Fruit fly (Drosophila melanogaster) whole organism, embryonic: Measurements from ENCODE around the gene f-cup.

Experiments used
- ATbp ChIP-seq: fragments of 200-800 bp; sonication (Bioruptor generic); optimal IDR thresholded peaks from 2 replicates; lab custom pipeline; 2017; ENCODE audit warnings: missing biosample characterization, mild to moderate bottlenecking, missing genetic modification characterization, missing genetic modification reagents
- Bdp1 ChIP-seq: fragments of 200-800 bp; sonication (Bioruptor generic); optimal IDR thresholded peaks from 3 replicates; lab custom pipeline; 2016; ENCODE audit warnings: missing biosample characterization, missing genetic modification characterization
- BtbVII ChIP-seq: fragments of 200-800 bp; sonication (Bioruptor generic); optimal IDR thresholded peaks from 3 replicates; lab custom pipeline; 2017; ENCODE audit warnings: missing biosample characterization, mild to moderate bottlenecking, missing genetic modification characterization
- CG10979 ChIP-seq: fragments of 200-800 bp; sonication (Bioruptor generic); optimal IDR thresholded peaks from 2 replicates; lab custom pipeline; 2018; ENCODE audit warnings: missing biosample characterization, mild to moderate bottlenecking, missing genetic modification characterization, moderate library complexity
- CG12104 ChIP-seq: fragments of 200-800 bp; sonication (Bioruptor generic); optimal IDR thresholded peaks from 3 replicates; lab custom pipeline; 2016; ENCODE audit warnings: missing biosample characterization, missing genetic modification characterization
- CG13424 ChIP-seq: fragments of 200-800 bp; sonication (Bioruptor generic); optimal IDR thresholded peaks from 2 replicates; lab custom pipeline; 2019; ENCODE audit warnings: missing biosample characterization, mild to moderate bottlenecking, missing genetic modification characterization, moderate library complexity
- CG13775 ChIP-seq: fragments of 200-800 bp; sonication (Bioruptor generic); optimal IDR thresholded peaks from 3 replicates; lab custom pipeline; 2017; ENCODE audit warnings: missing biosample characterization, mild to moderate bottlenecking, missing genetic modification characterization
- CG15479 ChIP-seq: fragments of 200-800 bp; sonication (Bioruptor generic); optimal IDR thresholded peaks from 3 replicates; lab custom pipeline; 2019; ENCODE audit warnings: missing biosample characterization, mild to moderate bottlenecking, missing genetic modification characterization, moderate library complexity
- CG17328 ChIP-seq: fragments of 200-800 bp; sonication (Bioruptor generic); IDR thresholded peaks from 2 replicates; pipeline ENCODE4 v1.3.6; 2022; ENCODE audit warnings: missing biosample characterization, missing genetic modification characterization
- CG18599 ChIP-seq: fragments of 200-800 bp; sonication (Bioruptor generic); optimal IDR thresholded peaks from 3 replicates; lab custom pipeline; 2017; ENCODE audit warnings: missing biosample characterization, missing genetic modification characterization, mild to moderate bottlenecking, moderate library complexity, missing genetic modification reagents
- CG18619 ChIP-seq: fragments of 200-800 bp; sonication (Bioruptor generic); optimal IDR thresholded peaks from 3 replicates; lab custom pipeline; 2017; ENCODE audit warnings: missing biosample characterization, mild to moderate bottlenecking, missing genetic modification characterization
- CG2116 ChIP-seq: fragments of 200-800 bp; sonication (Bioruptor generic); optimal IDR thresholded peaks from 3 replicates; lab custom pipeline; 2018; ENCODE audit warnings: missing biosample characterization, mild to moderate bottlenecking, missing genetic modification characterization
- CG2120 ChIP-seq: fragments of 200-800 bp; sonication (Bioruptor generic); optimal IDR thresholded peaks from 3 replicates; lab custom pipeline; 2016; ENCODE audit warnings: missing biosample characterization, missing genetic modification characterization
- CG2678 ChIP-seq: fragments of 200-800 bp; sonication (Bioruptor generic); optimal IDR thresholded peaks from 3 replicates; lab custom pipeline; 2019; ENCODE audit warnings: missing biosample characterization, mild to moderate bottlenecking, missing genetic modification characterization, moderate library complexity
- CG2712 ChIP-seq: fragments of 200-800 bp; optimal IDR thresholded peaks from 3 replicates; lab custom pipeline; 2019; ENCODE audit warnings: missing biosample characterization, mild to moderate bottlenecking, missing genetic modification characterization, moderate library complexity
- CG32532 ChIP-seq: fragments of 200-800 bp; sonication (Bioruptor generic); IDR thresholded peaks from 2 replicates; pipeline ENCODE4 v1.3.6; 2022; ENCODE audit warnings: missing biosample characterization, missing genetic modification characterization
- CG3838 ChIP-seq: fragments of 200-800 bp; sonication (Bioruptor generic); optimal IDR thresholded peaks from 3 replicates; lab custom pipeline; 2016; ENCODE audit warnings: missing biosample characterization, missing genetic modification characterization
- CG4730 ChIP-seq: fragments of 200-800 bp; sonication (Bioruptor generic); IDR thresholded peaks from 2 replicates; pipeline ENCODE4 v1.3.6; 2022; ENCODE audit warnings: missing biosample characterization, missing genetic modification characterization
- CG7556 ChIP-seq: fragments of 200-800 bp; sonication (Bioruptor generic); optimal IDR thresholded peaks from 2 replicates; lab custom pipeline; 2017; ENCODE audit warnings: missing biosample characterization, mild to moderate bottlenecking, missing genetic modification characterization
- CG8944 ChIP-seq: fragments of 200-800 bp; sonication (Bioruptor generic); optimal IDR thresholded peaks from 3 replicates; lab custom pipeline; 2016; ENCODE audit warnings: missing biosample characterization, missing genetic modification characterization
- CG9817 ChIP-seq: fragments of 200-800 bp; sonication (Bioruptor generic); optimal IDR thresholded peaks from 2 replicates; lab custom pipeline; 2018; ENCODE audit warnings: missing biosample characterization, mild to moderate bottlenecking, missing genetic modification characterization, moderate library complexity
- CoRest ChIP-seq: fragments of 200-800 bp; sonication (Bioruptor generic); optimal IDR thresholded peaks from 3 replicates; lab custom pipeline; 2018; ENCODE audit warnings: missing biosample characterization, mild to moderate bottlenecking, missing genetic modification characterization, moderate library complexity
- CrebB ChIP-seq: fragments of 200-800 bp; sonication (Bioruptor generic); optimal IDR thresholded peaks from 3 replicates; lab custom pipeline; 2018; ENCODE audit warnings: missing biosample characterization, mild to moderate bottlenecking, missing genetic modification characterization
- D19A ChIP-seq: fragments of 200-800 bp; optimal IDR thresholded peaks from 3 replicates; lab custom pipeline; 2019; ENCODE audit warnings: missing biosample characterization, mild to moderate bottlenecking, missing genetic modification characterization, moderate library complexity
- H15 ChIP-seq: fragments of 200-800 bp; sonication (Bioruptor generic); IDR thresholded peaks from 3 replicates; pipeline ENCODE4 v1.3.6; 2022; ENCODE audit warnings: missing biosample characterization, missing genetic modification characterization
- HHEX ChIP-seq: fragments of 200-800 bp; sonication (Bioruptor generic); optimal IDR thresholded peaks from 3 replicates; lab custom pipeline; 2017; ENCODE audit warnings: missing biosample characterization, mild to moderate bottlenecking, missing genetic modification characterization, missing genetic modification reagents
- HLH3B ChIP-seq: fragments of 200-800 bp; sonication (Bioruptor generic); IDR thresholded peaks from 2 replicates; pipeline ENCODE4 v1.3.6; 2022; ENCODE audit warnings: missing biosample characterization, missing genetic modification characterization
- Hr3 ChIP-seq: fragments of 200-800 bp; sonication (Bioruptor generic); optimal IDR thresholded peaks from 3 replicates; lab custom pipeline; 2016; ENCODE audit warnings: missing biosample characterization, missing genetic modification characterization
- Meics ChIP-seq: fragments of 200-800 bp; sonication (Bioruptor generic); optimal IDR thresholded peaks from 2 replicates; lab custom pipeline; 2017; ENCODE audit warnings: missing biosample characterization, mild to moderate bottlenecking, missing genetic modification characterization
- Nf-YC ChIP-seq: fragments of 200-800 bp; optimal IDR thresholded peaks from 3 replicates; lab custom pipeline; 2019; ENCODE audit warnings: missing biosample characterization, mild to moderate bottlenecking, missing genetic modification characterization, moderate library complexity
- Side ChIP-seq: fragments of 200-800 bp; sonication (Bioruptor generic); optimal IDR thresholded peaks from 2 replicates; lab custom pipeline; 2016; ENCODE audit warnings: missing biosample characterization, missing genetic modification characterization
- Ssrp ChIP-seq: fragments of 200-800 bp; sonication (Bioruptor generic); optimal IDR thresholded peaks from 2 replicates; lab custom pipeline; 2018; ENCODE audit warnings: missing biosample characterization, mild to moderate bottlenecking, missing genetic modification characterization, moderate library complexity
- Trl ChIP-seq, 3 experiments: fragments of >200 bp in 2 of 3; fragments of 200-800 bp in 1 of 3; sonication (Bioruptor generic) in 1 of 3; optimal IDR thresholded peaks; 2 replicates in 1 of 3; 3 replicates in 2 of 3; lab custom pipeline; 2016 to 2017; ENCODE audit warnings: missing biosample characterization in 1 of 3, missing genetic modification characterization in 1 of 3
- YL-1 ChIP-seq: fragments of 200-800 bp; sonication (Bioruptor generic); optimal IDR thresholded peaks from 3 replicates; lab custom pipeline; 2017; ENCODE audit warnings: missing biosample characterization, mild to moderate bottlenecking, missing genetic modification characterization
- al ChIP-seq: fragments of 200-800 bp; sonication (Bioruptor generic); IDR thresholded peaks from 2 replicates; pipeline ENCODE4 v1.3.6; 2022; ENCODE audit warnings: missing biosample characterization, missing genetic modification characterization
- cas ChIP-seq: fragments of 200-800 bp; sonication (Bioruptor generic); IDR thresholded peaks from 2 replicates; pipeline ENCODE4 v1.3.6; 2022; ENCODE audit warnings: missing biosample characterization, missing genetic modification characterization
- caup ChIP-seq: fragments of 200-800 bp; sonication (Bioruptor generic); optimal IDR thresholded peaks from 3 replicates; lab custom pipeline; 2017; ENCODE audit warnings: missing biosample characterization, mild to moderate bottlenecking, missing genetic modification characterization, moderate library complexity; ENCODE audit not compliant: severe bottlenecking
- da ChIP-seq: fragments of 200-800 bp; sonication (Bioruptor generic); optimal IDR thresholded peaks from 2 replicates; lab custom pipeline; 2016; ENCODE audit warnings: missing biosample characterization, missing genetic modification characterization
- dmrt11E ChIP-seq: fragments of 200-800 bp; sonication (Bioruptor generic); optimal IDR thresholded peaks from 3 replicates; lab custom pipeline; 2018; ENCODE audit warnings: missing biosample characterization, mild to moderate bottlenecking, missing genetic modification characterization, moderate library complexity
- fd102C ChIP-seq: fragments of 200-800 bp; sonication (Bioruptor generic); optimal IDR thresholded peaks from 2 replicates; lab custom pipeline; 2018; ENCODE audit warnings: missing biosample characterization, mild to moderate bottlenecking, missing genetic modification characterization, moderate library complexity
- fu2 ChIP-seq: fragments of 200-800 bp; sonication (Bioruptor generic); optimal IDR thresholded peaks from 2 replicates; lab custom pipeline; 2016; ENCODE audit warnings: missing biosample characterization, missing genetic modification characterization
- gem ChIP-seq: fragments of 200-800 bp; sonication (Bioruptor generic); optimal IDR thresholded peaks from 2 replicates; lab custom pipeline; 2019; ENCODE audit warnings: missing biosample characterization, mild to moderate bottlenecking, missing genetic modification characterization, moderate library complexity
- gsb-n ChIP-seq: fragments of 200-800 bp; sonication (Bioruptor generic); optimal IDR thresholded peaks from 3 replicates; lab custom pipeline; 2018; ENCODE audit warnings: missing biosample characterization, mild to moderate bottlenecking, missing genetic modification characterization
- insv ChIP-seq, 2 experiments: fragments of 200-800 bp; sonication (Bioruptor generic); optimal IDR thresholded peaks; 3 replicates each; lab custom pipeline; 2016 to 2018; ENCODE audit warnings: missing biosample characterization in 2 of 2, missing genetic modification characterization in 2 of 2
- lab ChIP-seq: fragments of 200-800 bp; sonication (Bioruptor generic); optimal IDR thresholded peaks from 3 replicates; lab custom pipeline; 2017; ENCODE audit warnings: missing biosample characterization, missing genetic modification characterization, mild to moderate bottlenecking, moderate library complexity, missing genetic modification reagents
- nmo ChIP-seq: fragments of 200-800 bp; sonication (Bioruptor generic); optimal IDR thresholded peaks from 2 replicates; lab custom pipeline; 2018; ENCODE audit warnings: missing biosample characterization, mild to moderate bottlenecking, missing genetic modification characterization, moderate library complexity
- pros ChIP-seq: fragments of 200-800 bp; sonication (Bioruptor generic); optimal IDR thresholded peaks from 3 replicates; lab custom pipeline; 2019; ENCODE audit warnings: missing biosample characterization, mild to moderate bottlenecking, missing genetic modification characterization, moderate library complexity
- row ChIP-seq: fragments of 200-800 bp; sonication (Bioruptor generic); IDR thresholded peaks from 3 replicates; pipeline ENCODE4 v1.3.6; 2022; ENCODE audit warnings: missing biosample characterization, missing genetic modification characterization
- tap ChIP-seq: fragments of 200-800 bp; optimal IDR thresholded peaks from 3 replicates; lab custom pipeline; 2019; ENCODE audit warnings: missing biosample characterization, mild to moderate bottlenecking, missing genetic modification characterization, moderate library complexity
- wor ChIP-seq: fragments of 200-800 bp; sonication (Bioruptor generic); IDR thresholded peaks from 2 replicates; pipeline ENCODE4 v1.3.6; 2022; ENCODE audit warnings: missing biosample characterization, missing genetic modification characterization

The f-cup gene

DNA sequence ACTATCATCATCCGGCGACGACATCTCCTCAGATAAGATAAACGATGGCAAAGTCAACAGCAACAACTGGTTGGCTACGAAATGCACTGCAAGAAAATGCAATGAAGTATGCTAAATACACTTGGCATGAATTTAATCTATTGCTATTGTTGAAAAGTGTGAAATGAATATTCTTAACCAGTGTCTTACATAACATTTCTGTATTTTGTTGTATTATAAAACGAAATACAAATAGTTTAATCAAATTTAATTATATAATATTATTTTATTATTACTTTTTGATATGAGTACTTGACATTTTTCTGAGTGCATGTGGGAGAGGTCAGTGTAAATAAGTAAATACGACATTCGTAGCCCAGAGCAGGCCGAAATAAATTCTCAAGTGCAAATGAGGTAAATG lies 12.9 kb upstream of the f-cup start (continued):
- TF ChIP-seq BtbVII (GFP tag; lab: Kevin White, UChicago), result peak; percentile 21
- TF ChIP-seq ATbp (GFP tag; lab: Kevin White, UChicago), result peak; percentile 48
- peak; percentile 37; the same call in 1 of the 2 replicates for TF ChIP-seq HLH3B
- TF ChIP-seq Side (GFP tag; lab: Kevin White, UChicago), result no peak
- TF ChIP-seq CG12104, result peak; percentile 24
- TF ChIP-seq Meics (GFP tag; lab: Kevin White, UChicago), result peak; percentile 26
- TF ChIP-seq fd102C (GFP tag; lab: Kevin White, UChicago), result peak; percentile 21
- TF ChIP-seq CG2116 (GFP tag; lab: Kevin White, UChicago), result peak; percentile 27
- no peak for TF ChIP-seq YL-1 (GFP tag; lab: Kevin White, UChicago)
- TF ChIP-seq CG9817 (tag; lab: Kevin White, UChicago), result no peak
- TF ChIP-seq row (GFP tag; lab: Robert Waterston, UW), result peak; percentile 59
- no peak for TF ChIP-seq fu2 (GFP tag; lab: Kevin White, UChicago)
- peak; percentile 64 for TF ChIP-seq CG2678 (tag; lab: Kevin White, UChicago)
- TF ChIP-seq CG18619 (GFP tag; lab: Kevin White, UChicago), result peak; percentile 8
- no peak for TF ChIP-seq insv (GFP tag; optimal IDR thresholded peaks at IDR 0.05; lab: Kevin White, UChicago)
- peak; percentile 50 for TF ChIP-seq nmo
- no peak for TF ChIP-seq wor (GFP tag; lab: Robert Waterston, UW)
- TF ChIP-seq CrebB (tag; lab: Kevin White, UChicago), result no peak
- peak; percentile 49 for TF ChIP-seq Ssrp (tag; lab: Kevin White, UChicago)
- TF ChIP-seq CG17328 (GFP tag; lab: Robert Waterston, UW), result 0 out of 2 replicates have a peak, but pooled peaks have one; percentile 14
- TF ChIP-seq cas, result no peak
- TF ChIP-seq gem (tag; lab: Kevin White, UChicago), result peak; percentile 76
- peak; percentile 65 for TF ChIP-seq dmrt11E
- TF ChIP-seq CG13424 (tag; lab: Kevin White, UChicago), result peak; percentile 56
- no peak for TF ChIP-seq da (GFP tag; lab: Kevin White, UChicago)
- TF ChIP-seq CG4730 (GFP tag; lab: Robert Waterston, UW), result no peak
- TF ChIP-seq CG15479 (GFP tag; lab: Kevin White, UChicago), result no peak
- TF ChIP-seq CG2120 (GFP tag; lab: Kevin White, UChicago), result no peak
- peak; percentile 58 for TF ChIP-seq CG10979 (tag; lab: Kevin White, UChicago)
- TF ChIP-seq Bdp1 (GFP tag; lab: Kevin White, UChicago), result no peak
- TF ChIP-seq pros (GFP tag; lab: Kevin White, UChicago), result no peak
- TF ChIP-seq lab (GFP tag; lab: Kevin White, UChicago), result peak; percentile 16
- TF ChIP-seq al (GFP tag; lab: Robert Waterston, UW), result no peak
- TF ChIP-seq gsb-n (tag; lab: Kevin White, UChicago), result peak; percentile 58
- peak; percentile 64 for TF ChIP-seq CoRest (tag; lab: Kevin White, UChicago)
- no peak for TF ChIP-seq H15
- peak; percentile 20 for TF ChIP-seq CG13775 (GFP tag; lab: Kevin White, UChicago)
- peak; percentile 20 for TF ChIP-seq CG18599 (GFP tag; lab: Kevin White, UChicago)
- TF ChIP-seq HHEX (GFP tag; lab: Kevin White, UChicago), result peak; percentile 14
- TF ChIP-seq CG2712 (tag; lab: Kevin White, UChicago), result peak; percentile 75
- no peak for TF ChIP-seq Trl (optimal IDR thresholded peaks at IDR 0.05; lab: Kevin White, UChicago)
- TF ChIP-seq Trl (GFP tag; optimal IDR thresholded peaks at IDR 0.05; lab: Kevin White, UChicago), result no peak
- peak; percentile 45 for TF ChIP-seq CG7556 (GFP tag; lab: Kevin White, UChicago)
- TF ChIP-seq CG32532 (GFP tag; lab: Robert Waterston, UW), result no peak
- TF ChIP-seq CG3838 (GFP tag; lab: Kevin White, UChicago), result no peak
- TF ChIP-seq caup (GFP tag; lab: Kevin White, UChicago), result no peak
- peak; percentile 19 for TF ChIP-seq Nf-YC
- TF ChIP-seq tap (tag; lab: Kevin White, UChicago), result peak; percentile 25
- peak; percentile 18 for TF ChIP-seq Hr3 (GFP tag; lab: Kevin White, UChicago)
- no peak for TF ChIP-seq CG8944 (GFP tag; lab: Kevin White, UChicago)
- TF ChIP-seq D19A, result peak; percentile 55
